Fruit fly (Drosophila melanogaster) whole organism, prepupa: ENCODE data around the gene CG34313.

ENCODE experiments used
- CG32006 ChIP-seq: fragments of 200-800 bp; sonication (Bioruptor generic); optimal IDR thresholded peaks from 3 replicates; lab custom pipeline; 2017; ENCODE audit warnings: missing biosample characterization, mild to moderate bottlenecking, missing genetic modification characterization
- Eip78C ChIP-seq: fragments of 200-800 bp; sonication (Bioruptor generic); peaks from one replicate; lab custom pipeline; 2016; ENCODE audit warnings: missing biosample characterization, missing genetic modification characterization
- Ets21C ChIP-seq: fragments of 200-800 bp; sonication (Bioruptor generic); optimal IDR thresholded peaks from 3 replicates; lab custom pipeline; 2016; ENCODE audit warnings: missing biosample characterization, missing genetic modification characterization
- Sox102F ChIP-seq: fragments of 200-800 bp; sonication (Bioruptor generic); optimal IDR thresholded peaks from 2 replicates; lab custom pipeline; 2016; ENCODE audit warnings: missing biosample characterization, mild to moderate bottlenecking, missing genetic modification characterization
- esn ChIP-seq: fragments of 200-800 bp; sonication (Bioruptor generic); optimal IDR thresholded peaks from 2 replicates; lab custom pipeline; 2016; ENCODE audit warnings: missing biosample characterization, mild to moderate bottlenecking, missing genetic modification characterization, moderate library complexity

- TF ChIP-seq Ets21C (GFP tag; lab: Kevin White, UChicago), result no peak
- TF ChIP-seq Eip78C (GFP tag; lab: Kevin White, UChicago), result peak; percentile 30
- TF ChIP-seq esn, result no peak
- TF ChIP-seq Sox102F (GFP tag; lab: Kevin White, UChicago), result no peak
- no peak for TF ChIP-seq CG32006 (GFP tag; lab: Kevin White, UChicago)
These were observed 20.8 kb upstream of the CG34313 start, which contains the start of gene CG31809 for dm6 chr2L:16858466-16859007.
